Fruit fly (Drosophila melanogaster) whole organism: ENCODE data around the gene CG3184.

Experiments
- Dll ChIP-seq: fragments of >200 bp; optimal IDR thresholded peaks from 2 replicates; lab custom pipeline; 2017
- psq ChIP-seq: fragments of >200 bp; optimal IDR thresholded peaks from 2 replicates; lab custom pipeline; 2017
- usp ChIP-seq: fragments of >200 bp; optimal IDR thresholded peaks from 2 replicates; lab custom pipeline; 2017; ENCODE audit warnings: missing biosample characterization, missing genetic modification characterization, mixed read lengths

DNA sequence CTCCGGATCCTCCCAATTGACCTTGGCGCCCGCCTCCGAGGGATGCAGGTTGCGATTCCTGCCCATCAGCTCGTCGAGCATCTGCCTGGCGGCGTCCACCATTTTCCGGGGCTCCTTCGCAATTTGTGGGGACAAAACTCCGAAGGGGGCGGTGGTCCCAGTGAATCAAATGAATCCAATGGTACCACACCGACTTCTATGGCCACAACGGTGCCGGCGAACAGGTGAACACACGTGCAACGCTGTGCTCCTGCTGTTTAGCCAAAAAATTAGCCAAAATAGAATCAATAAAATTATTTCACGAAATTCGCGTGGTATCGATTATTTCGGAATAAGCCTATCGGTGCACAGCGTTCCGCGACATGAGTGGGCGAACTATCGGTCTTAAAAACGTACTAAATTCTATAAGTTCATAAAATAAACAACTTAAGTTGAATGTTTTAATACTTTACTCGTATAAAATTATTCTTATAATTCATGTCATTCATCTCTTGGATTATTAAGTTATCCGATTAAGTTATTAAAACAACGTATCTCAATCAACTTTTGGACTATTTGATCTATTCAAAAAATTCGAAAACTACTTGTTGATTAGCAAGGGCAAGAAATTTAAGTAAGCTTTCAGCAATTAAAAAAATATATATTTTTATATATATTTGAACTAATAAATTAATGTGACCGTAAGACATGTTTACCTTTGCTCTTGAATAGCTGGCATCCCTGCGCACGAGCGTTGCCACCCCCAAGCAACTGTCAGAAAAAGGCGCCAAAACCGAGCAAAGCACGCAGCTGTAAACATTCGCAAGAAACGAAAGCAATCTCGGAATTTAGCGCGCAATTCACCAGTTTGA lies 14.7 kb downstream of the CG3184 start, which contains the start of the genes CG3198 and Mcm6:
- TF ChIP-seq usp (no peak), Dll (lab: Kevin White, UChicago) (no peak), psq (lab: Kevin White, UChicago) (no peak)
